Fruit fly (Drosophila melanogaster) whole organism, embryonic: ENCODE measurements around the gene siz.
A peak's percentile ranks its signal among the peaks of the same experiment; 100 is the strongest.

Source experiments
- Antp ChIP-seq: fragments of 200-800 bp; sonication (Bioruptor generic); optimal IDR thresholded peaks from 3 replicates; lab custom pipeline; 2016; ENCODE audit warnings: missing biosample characterization, missing genetic modification characterization
- B-H2 ChIP-seq: fragments of 200-800 bp; sonication (Bioruptor generic); optimal IDR thresholded peaks from 2 replicates; lab custom pipeline; 2018; ENCODE audit warnings: missing biosample characterization, mild to moderate bottlenecking, missing genetic modification characterization
- BEAF-32 ChIP-seq: fragments of 200-800 bp; sonication (Bioruptor generic); optimal IDR thresholded peaks from 3 replicates; lab custom pipeline; 2017; ENCODE audit warnings: missing biosample characterization, missing genetic modification characterization, mild to moderate bottlenecking, moderate library complexity, missing genetic modification reagents
- Bteb2 ChIP-seq: fragments of 200-800 bp; sonication (Bioruptor generic); optimal IDR thresholded peaks from 2 replicates; lab custom pipeline; 2016; ENCODE audit warnings: missing biosample characterization, missing genetic modification characterization
- CG10959 ChIP-seq: fragments of 200-800 bp; sonication (Bioruptor generic); IDR thresholded peaks from 2 replicates; pipeline ENCODE4 v1.3.6; 2022; ENCODE audit warnings: missing biosample characterization, missing genetic modification characterization
- CG11695 ChIP-seq: fragments of 200-800 bp; sonication (Bioruptor generic); IDR thresholded peaks from 3 replicates; pipeline ENCODE4 v1.3.6; 2022; ENCODE audit warnings: missing biosample characterization, missing genetic modification characterization
- CG12071 ChIP-seq: fragments of 200-800 bp; sonication (Bioruptor generic); optimal IDR thresholded peaks from 3 replicates; lab custom pipeline; 2018; ENCODE audit warnings: missing biosample characterization, mild to moderate bottlenecking, missing genetic modification characterization
- CG14014 ChIP-seq: fragments of 200-800 bp; sonication (Bioruptor generic); IDR thresholded peaks from 2 replicates; pipeline ENCODE4 v1.3.6; 2022; ENCODE audit warnings: missing biosample characterization, missing genetic modification characterization
- CG15011 ChIP-seq: fragments of 200-800 bp; sonication (Bioruptor generic); optimal IDR thresholded peaks from 3 replicates; lab custom pipeline; 2018; ENCODE audit warnings: missing biosample characterization, mild to moderate bottlenecking, missing genetic modification characterization
- CG18764 ChIP-seq: fragments of 200-800 bp; sonication (Bioruptor generic); optimal IDR thresholded peaks from 3 replicates; lab custom pipeline; 2016; ENCODE audit warnings: missing biosample characterization, missing genetic modification characterization
- CG30431 ChIP-seq: fragments of 200-800 bp; sonication (Bioruptor generic); optimal IDR thresholded peaks from 2 replicates; lab custom pipeline; 2017; ENCODE audit warnings: missing biosample characterization, missing genetic modification characterization
- CG3281 ChIP-seq: fragments of 200-800 bp; sonication (Bioruptor generic); optimal IDR thresholded peaks from 3 replicates; lab custom pipeline; 2017; ENCODE audit warnings: missing biosample characterization, mild to moderate bottlenecking, missing genetic modification characterization
- CG3407 ChIP-seq: fragments of 200-800 bp; sonication (Bioruptor generic); optimal IDR thresholded peaks from 2 replicates; lab custom pipeline; 2018; ENCODE audit warnings: missing biosample characterization, mild to moderate bottlenecking, missing genetic modification characterization
- CG34422 ChIP-seq: fragments of 200-800 bp; sonication (Bioruptor generic); IDR thresholded peaks from 3 replicates; pipeline ENCODE4 v1.3.6; 2022; ENCODE audit warnings: missing biosample characterization, missing genetic modification characterization
- CG3847 ChIP-seq: fragments of 200-800 bp; sonication (Bioruptor generic); IDR thresholded peaks from 2 replicates; pipeline ENCODE4 v1.3.6; 2022; ENCODE audit warnings: missing biosample characterization, missing genetic modification characterization
- CG4707 ChIP-seq: fragments of 200-800 bp; sonication (Bioruptor generic); optimal IDR thresholded peaks from 2 replicates; lab custom pipeline; 2018; ENCODE audit warnings: missing biosample characterization, mild to moderate bottlenecking, missing genetic modification characterization, moderate library complexity
- CG4854 ChIP-seq: fragments of 200-800 bp; sonication (Bioruptor generic); optimal IDR thresholded peaks from 2 replicates; lab custom pipeline; 2016; ENCODE audit warnings: missing biosample characterization, missing genetic modification characterization, inconsistent platforms
- CG5180 ChIP-seq: fragments of 200-800 bp; sonication (Bioruptor generic); optimal IDR thresholded peaks from 3 replicates; lab custom pipeline; 2017; ENCODE audit warnings: missing biosample characterization, missing genetic modification characterization, mild to moderate bottlenecking, moderate library complexity, missing genetic modification reagents
- CG6689 ChIP-seq: fragments of 200-800 bp; sonication (Bioruptor generic); IDR thresholded peaks from 2 replicates; pipeline ENCODE4 v1.3.6; 2022; ENCODE audit warnings: missing biosample characterization, missing genetic modification characterization
- CG7372 ChIP-seq: fragments of 200-800 bp; sonication (Bioruptor generic); IDR thresholded peaks from 2 replicates; pipeline ENCODE4 v1.3.6; 2022; ENCODE audit warnings: missing biosample characterization, missing genetic modification characterization
- CG8388 ChIP-seq: fragments of 200-800 bp; sonication (Bioruptor generic); optimal IDR thresholded peaks from 2 replicates; lab custom pipeline; 2019; ENCODE audit warnings: missing biosample characterization, mild to moderate bottlenecking, missing genetic modification characterization, moderate library complexity
- CG8944 ChIP-seq: fragments of 200-800 bp; sonication (Bioruptor generic); optimal IDR thresholded peaks from 3 replicates; lab custom pipeline; 2016; ENCODE audit warnings: missing biosample characterization, missing genetic modification characterization
- CG9932 ChIP-seq: fragments of 200-800 bp; sonication (Bioruptor generic); IDR thresholded peaks from 2 replicates; pipeline ENCODE4 v1.3.6; 2022; ENCODE audit warnings: missing biosample characterization, missing genetic modification characterization
- Fer2 ChIP-seq: fragments of 200-800 bp; sonication (Bioruptor generic); optimal IDR thresholded peaks from 2 replicates; lab custom pipeline; 2018; ENCODE audit warnings: missing biosample characterization, mild to moderate bottlenecking, missing genetic modification characterization, moderate library complexity
- HLH54F ChIP-seq: fragments of 200-800 bp; sonication (Bioruptor generic); optimal IDR thresholded peaks from 3 replicates; lab custom pipeline; 2016; ENCODE audit warnings: missing biosample characterization, missing genetic modification characterization
- HmgZ ChIP-seq: fragments of 200-800 bp; sonication (Bioruptor generic); optimal IDR thresholded peaks from 2 replicates; lab custom pipeline; 2018; ENCODE audit warnings: missing biosample characterization, mild to moderate bottlenecking, missing genetic modification characterization
- MTF-1 ChIP-seq: fragments of 200-800 bp; sonication (Bioruptor generic); optimal IDR thresholded peaks from 2 replicates; lab custom pipeline; 2018; ENCODE audit warnings: missing biosample characterization, mild to moderate bottlenecking, missing genetic modification characterization, borderline replicate concordance
- Nf-YB ChIP-seq: fragments of 200-800 bp; sonication (Bioruptor generic); optimal IDR thresholded peaks from 3 replicates; lab custom pipeline; 2019; ENCODE audit warnings: missing biosample characterization, mild to moderate bottlenecking, missing genetic modification characterization, moderate library complexity
- Nf-YC ChIP-seq: fragments of 200-800 bp; optimal IDR thresholded peaks from 3 replicates; lab custom pipeline; 2019; ENCODE audit warnings: missing biosample characterization, mild to moderate bottlenecking, missing genetic modification characterization, moderate library complexity
- Side ChIP-seq: fragments of 200-800 bp; sonication (Bioruptor generic); optimal IDR thresholded peaks from 2 replicates; lab custom pipeline; 2016; ENCODE audit warnings: missing biosample characterization, missing genetic modification characterization
- Sin3A ChIP-seq: fragments of >200 bp; optimal IDR thresholded peaks from 2 replicates; lab custom pipeline; 2018
- Six4 ChIP-seq: fragments of 200-800 bp; sonication (Bioruptor generic); optimal IDR thresholded peaks from 2 replicates; lab custom pipeline; 2016; ENCODE audit warnings: missing biosample characterization, missing genetic modification characterization
- Ssrp ChIP-seq: fragments of 200-800 bp; sonication (Bioruptor generic); optimal IDR thresholded peaks from 2 replicates; lab custom pipeline; 2018; ENCODE audit warnings: missing biosample characterization, mild to moderate bottlenecking, missing genetic modification characterization, moderate library complexity
- TFAM ChIP-seq: fragments of 200-800 bp; sonication (Bioruptor generic); optimal IDR thresholded peaks from 2 replicates; lab custom pipeline; 2017; ENCODE audit warnings: missing biosample characterization, missing genetic modification characterization, inconsistent platforms
- Taf1 ChIP-seq: fragments of 200-800 bp; sonication (Bioruptor generic); IDR thresholded peaks from 2 replicates; pipeline ENCODE4 v1.3.6; 2022; ENCODE audit warnings: missing biosample characterization, missing genetic modification characterization
- Xbp1 ChIP-seq: fragments of 200-800 bp; sonication (Bioruptor generic); optimal IDR thresholded peaks from 3 replicates; lab custom pipeline; 2016; ENCODE audit warnings: missing biosample characterization, mild to moderate bottlenecking, missing genetic modification characterization
- Xrp1 ChIP-seq: fragments of 200-800 bp; sonication (Bioruptor generic); IDR thresholded peaks from 2 replicates; pipeline ENCODE4 v1.3.6; 2022; ENCODE audit warnings: missing biosample characterization, missing genetic modification characterization
- bbx ChIP-seq: fragments of 200-800 bp; sonication (Bioruptor generic); IDR thresholded peaks from 2 replicates; pipeline ENCODE4 v1.3.6; 2022; ENCODE audit warnings: missing biosample characterization, missing genetic modification characterization; ENCODE audit not compliant: partially characterized antibody
- btn ChIP-seq: fragments of 200-800 bp; sonication (Bioruptor generic); optimal IDR thresholded peaks from 2 replicates; lab custom pipeline; 2016; ENCODE audit warnings: missing biosample characterization, missing genetic modification characterization
- cg ChIP-seq: fragments of 200-800 bp; sonication (Bioruptor generic); optimal IDR thresholded peaks from 3 replicates; lab custom pipeline; 2019; ENCODE audit warnings: missing biosample characterization, mild to moderate bottlenecking, missing genetic modification characterization, moderate library complexity
- chn ChIP-seq: fragments of 200-800 bp; sonication (Bioruptor generic); optimal IDR thresholded peaks from 2 replicates; lab custom pipeline; 2016; ENCODE audit warnings: missing biosample characterization, missing genetic modification characterization
- ci ChIP-seq: fragments of 200-800 bp; sonication (Bioruptor generic); IDR thresholded peaks from 3 replicates; pipeline ENCODE4 v1.3.6; 2022; ENCODE audit warnings: missing biosample characterization, missing genetic modification characterization
- ind ChIP-seq: fragments of 200-800 bp; sonication (Bioruptor generic); optimal IDR thresholded peaks from 3 replicates; lab custom pipeline; 2016; ENCODE audit warnings: missing biosample characterization, missing genetic modification characterization
- lilli ChIP-seq: fragments of 200-800 bp; sonication (Bioruptor generic); optimal IDR thresholded peaks from 3 replicates; lab custom pipeline; 2016; ENCODE audit warnings: missing biosample characterization, missing genetic modification characterization
- lov ChIP-seq, 2 experiments: fragments of 200-800 bp in 1 of 2; fragments of >200 bp in 1 of 2; sonication (Bioruptor generic) in 1 of 2; IDR thresholded peaks in 1 of 2; optimal IDR thresholded peaks in 1 of 2; 2 replicates in 1 of 2; 3 replicates in 1 of 2; pipeline versions ENCODE4 v1.3.6 to Lab custom; 2017 to 2022; ENCODE audit warnings: missing biosample characterization in 1 of 2, missing genetic modification characterization in 1 of 2
- nau ChIP-seq: fragments of 200-800 bp; sonication (Bioruptor generic); optimal IDR thresholded peaks from 3 replicates; lab custom pipeline; 2017; ENCODE audit warnings: missing biosample characterization, mild to moderate bottlenecking, missing genetic modification characterization, missing genetic modification reagents
- pan ChIP-seq, 4 experiments: fragments of >200 bp in 3 of 4; fragments of 200-800 bp in 1 of 4; sonication (Bioruptor generic) in 1 of 4; optimal IDR thresholded peaks in 3 of 4; IDR thresholded peaks in 1 of 4; 2 replicates each; pipeline versions ENCODE4 v1.3.6 to Lab custom; 2017 to 2022; ENCODE audit warnings: missing biosample characterization in 2 of 4, missing genetic modification characterization in 2 of 4, mixed read lengths in 1 of 4
- repo ChIP-seq: fragments of 200-800 bp; sonication (Bioruptor generic); optimal IDR thresholded peaks from 2 replicates; lab custom pipeline; 2016; ENCODE audit warnings: missing biosample characterization, missing genetic modification characterization
- twi ChIP-seq: fragments of 200-800 bp; optimal IDR thresholded peaks from 2 replicates; lab custom pipeline; 2019; ENCODE audit warnings: missing biosample characterization, mild to moderate bottlenecking, missing genetic modification characterization, moderate library complexity
- wor ChIP-seq: fragments of 200-800 bp; sonication (Bioruptor generic); IDR thresholded peaks from 2 replicates; pipeline ENCODE4 v1.3.6; 2022; ENCODE audit warnings: missing biosample characterization, missing genetic modification characterization

The siz gene

DNA sequence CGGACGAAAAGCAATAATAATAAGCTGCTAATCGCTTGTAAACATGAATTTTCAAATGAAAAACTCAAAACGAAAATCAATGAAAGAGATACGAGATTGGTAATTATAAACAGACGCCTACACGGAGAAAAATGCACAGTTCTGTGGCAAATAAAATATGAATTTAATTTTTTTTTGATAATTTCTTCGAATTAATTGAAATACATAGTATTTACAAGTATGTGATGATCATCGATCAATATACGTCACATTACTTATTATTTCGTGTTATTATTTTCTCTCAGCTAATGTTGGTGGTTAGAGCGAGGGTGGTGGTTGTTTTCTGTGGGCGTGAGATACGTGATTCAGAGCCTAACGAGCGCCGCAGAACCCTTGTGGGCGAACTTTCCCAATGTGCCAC lies 19.4 kb downstream of the siz start (continued):
- peak; percentile 54 for TF ChIP-seq Bteb2 (GFP tag; lab: Kevin White, UChicago)
- peak; percentile 50 for TF ChIP-seq CG4707
- peak; percentile 53; the same call in 1 of the 2 replicates for TF ChIP-seq CG7372 (GFP tag; lab: Robert Waterston, UW)
- peak; percentile 67 for TF ChIP-seq CG12071 (GFP tag; lab: Kevin White, UChicago)
- TF ChIP-seq CG3847 (GFP tag; lab: Robert Waterston, UW): peak; percentile 37
- no peak for TF ChIP-seq B-H2 (GFP tag; lab: Kevin White, UChicago)
- no peak for TF ChIP-seq bbx (GFP tag; lab: Robert Waterston, UW)
- TF ChIP-seq CG14014 (GFP tag; lab: Robert Waterston, UW): peak; percentile 51; the same call in 1 of the 2 replicates
- TF ChIP-seq CG4854 (GFP tag; lab: Kevin White, UChicago): peak; percentile 36
- peak; percentile 11 for TF ChIP-seq Nf-YC (tag; lab: Kevin White, UChicago)
- peak; percentile 44 for TF ChIP-seq Side (GFP tag; lab: Kevin White, UChicago)
- peak; percentile 51 for TF ChIP-seq CG3281 (GFP tag; lab: Kevin White, UChicago)
- TF ChIP-seq twi (tag; lab: Kevin White, UChicago): no peak
- TF ChIP-seq btn (GFP tag; lab: Kevin White, UChicago): peak; percentile 17
- TF ChIP-seq Nf-YB (GFP tag; lab: Kevin White, UChicago): peak; percentile 41
- TF ChIP-seq HmgZ: peak; percentile 39
- no peak for TF ChIP-seq Fer2 (tag; lab: Kevin White, UChicago)
- peak; percentile 67 for TF ChIP-seq CG3407 (GFP tag; lab: Kevin White, UChicago)
- peak; percentile 89 for TF ChIP-seq ci (GFP tag; lab: Robert Waterston, UW)
- TF ChIP-seq repo: peak; percentile 1
- TF ChIP-seq CG8388 (GFP tag; lab: Kevin White, UChicago): peak; percentile 87
- peak; percentile 55 for TF ChIP-seq chn (GFP tag; lab: Kevin White, UChicago)
- peak; percentile 87 for TF ChIP-seq Xrp1
- peak; percentile 82 for TF ChIP-seq Ssrp (tag; lab: Kevin White, UChicago)
- TF ChIP-seq pan (optimal IDR thresholded peaks at IDR 0.05; lab: Kevin White, UChicago): no peak
- peak in 1 of 2 experiments; percentile 82 for TF ChIP-seq pan (GFP tag; optimal IDR thresholded peaks at IDR 0.05 in 1 of 2, IDR thresholded peaks at IDR 0.05 in 1 of 2)
- TF ChIP-seq Antp (GFP tag; lab: Kevin White, UChicago): peak; percentile 9
- TF ChIP-seq Six4: peak; percentile 78
- no peak for TF ChIP-seq lov (optimal IDR thresholded peaks at IDR 0.05; lab: Kevin White, UChicago)
- no peak for TF ChIP-seq lov (GFP tag; IDR thresholded peaks at IDR 0.05; lab: Robert Waterston, UW)
- peak; percentile 77 for TF ChIP-seq CG34422
- TF ChIP-seq CG11695 (GFP tag; lab: Robert Waterston, UW): peak; percentile 81
- no peak for TF ChIP-seq Sin3A (lab: Kevin White, UChicago)
- no peak for TF ChIP-seq CG10959 (GFP tag; lab: Robert Waterston, UW)
- peak; percentile 78 for TF ChIP-seq nau (GFP tag; lab: Kevin White, UChicago)
- no peak for TF ChIP-seq CG30431 (GFP tag; lab: Kevin White, UChicago)
- TF ChIP-seq TFAM: no peak
- TF ChIP-seq CG5180 (GFP tag; lab: Kevin White, UChicago): peak; percentile 61
- TF ChIP-seq Taf1 (GFP tag; lab: Robert Waterston, UW): peak; percentile 35; the same call in 1 of the 2 replicates
- TF ChIP-seq cg: no peak
- no peak for TF ChIP-seq CG15011
- peak; percentile 32 for TF ChIP-seq MTF-1 (GFP tag; lab: Kevin White, UChicago)
- TF ChIP-seq HLH54F (GFP tag; lab: Kevin White, UChicago): peak; percentile 24
- TF ChIP-seq wor (GFP tag; lab: Robert Waterston, UW): peak; percentile 62
- TF ChIP-seq ind (GFP tag; lab: Kevin White, UChicago): peak; percentile 72
- peak; percentile 76 for TF ChIP-seq Xbp1
- peak; percentile 70 for TF ChIP-seq lilli (GFP tag; lab: Kevin White, UChicago)
- TF ChIP-seq BEAF-32 (GFP tag; lab: Kevin White, UChicago): no peak
- peak; percentile 81 for TF ChIP-seq CG6689 (GFP tag; lab: Robert Waterston, UW)
- TF ChIP-seq CG8944: peak; percentile 56
- peak; percentile 48 for TF ChIP-seq CG9932 (GFP tag; lab: Robert Waterston, UW)
- TF ChIP-seq CG18764 (GFP tag; lab: Kevin White, UChicago): peak; percentile 62
